Worm (Caenorhabditis elegans): ENCODE results near the gene C01G5.25.
A peak's percentile ranks its signal among the peaks of the same experiment; 100 is the strongest.

Gene C01G5.25

DNA sequence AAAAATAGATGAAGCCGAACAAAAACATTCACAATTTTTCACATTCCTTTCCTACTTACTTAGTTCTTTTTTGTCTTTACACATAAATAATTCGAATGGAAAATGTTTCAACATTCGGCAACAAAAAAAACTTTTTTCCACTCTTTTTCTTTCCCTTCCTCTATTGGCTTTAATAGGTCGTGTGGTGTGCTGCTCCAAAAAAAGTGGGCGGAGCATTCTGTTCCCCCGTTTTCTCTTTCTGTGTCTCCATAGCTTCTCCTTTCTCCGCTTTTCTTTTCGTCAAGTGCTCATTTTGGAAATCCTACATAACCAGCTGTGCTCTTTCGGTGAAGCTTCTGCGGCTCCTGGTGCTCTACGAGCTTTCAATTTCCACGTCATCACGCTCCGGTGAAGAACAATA is at the start of gene C01G5.25:
Gene C01G5.25, plus strand, starts transcription at position 250 of the 400 bp plus-strand sequence.
- no peak for TF ChIP-seq mml-1 (tag; optimal IDR thresholded peaks at IDR 0.05)
- TF ChIP-seq nhr-43 (tag; optimal IDR thresholded peaks at IDR 0.05; ENCODE audit: poor library complexity, severe bottlenecking): no peak
- TF ChIP-seq ceh-16 (tag; optimal IDR thresholded peaks at IDR 0.05): no peak
- no peak for TF ChIP-seq unc-62 (GFP tag; optimal IDR thresholded peaks at IDR 0.05)
- no peak for TF ChIP-seq nhr-67 (tag; optimal IDR thresholded peaks at IDR 0.05)
- peak; percentile 51 for TF ChIP-seq lin-39 (tag; optimal IDR thresholded peaks at IDR 0.05)
- TF ChIP-seq lsy-12 (tag; optimal IDR thresholded peaks at IDR 0.05): no peak
- no peak for TF ChIP-seq pha-4 (tag; optimal IDR thresholded peaks at IDR 0.05)
- TF ChIP-seq nhr-12 (tag; optimal IDR thresholded peaks at IDR 0.05): no peak

- TF ChIP-seq nhr-25 (tag; optimal IDR thresholded peaks at IDR 0.05) (peak; percentile 33), R02D3.7 (tag; optimal IDR thresholded peaks at IDR 0.05) (no peak), nhr-11 (tag; optimal IDR thresholded peaks at IDR 0.05) (no peak), tbx-2 (tag; optimal IDR thresholded peaks at IDR 0.05) (no peak), mml-1 (tag; optimal IDR thresholded peaks at IDR 0.05) (no peak), ztf-11 (tag; optimal IDR thresholded peaks at IDR 0.05) (no peak), elt-1 (tag; optimal IDR thresholded peaks at IDR 0.05) (peak; percentile 74)
These were observed 49.6 kb upstream of the C01G5.25 start for ce11 chrIV:6491915-6492314.

- TF ChIP-seq zag-1 (tag; optimal IDR thresholded peaks at IDR 0.05): no peak
- no peak for TF ChIP-seq elt-1 (tag; optimal IDR thresholded peaks at IDR 0.05)
- TF ChIP-seq ZK546.5 (tag; optimal IDR thresholded peaks at IDR 0.05): no peak
- TF ChIP-seq elt-3 (tag; optimal IDR thresholded peaks at IDR 0.05): no peak
- no peak for TF ChIP-seq R02D3.7 (tag; optimal IDR thresholded peaks at IDR 0.05)
- TF ChIP-seq ama-1 (optimal IDR thresholded peaks at IDR 0.05): no peak
- no peak for TF ChIP-seq fkh-2 (tag; optimal IDR thresholded peaks at IDR 0.05)
- TF ChIP-seq nhr-12 (tag; optimal IDR thresholded peaks at IDR 0.05): no peak
- no peak for TF ChIP-seq pqm-1 (tag; optimal IDR thresholded peaks at IDR 0.05)
- no peak for TF ChIP-seq mml-1 (tag; optimal IDR thresholded peaks at IDR 0.05)
- no peak for TF ChIP-seq unc-39 (tag; optimal IDR thresholded peaks at IDR 0.05)
- TF ChIP-seq unc-62 (GFP tag; optimal IDR thresholded peaks at IDR 0.05): no peak
- TF ChIP-seq egl-5 (tag; optimal IDR thresholded peaks at IDR 0.05): no peak
- no peak for TF ChIP-seq hmg-11 (tag; optimal IDR thresholded peaks at IDR 0.05)
- TF ChIP-seq lsy-12 (tag; optimal IDR thresholded peaks at IDR 0.05): no peak
- no peak for TF ChIP-seq nhr-77 (tag; optimal IDR thresholded peaks at IDR 0.05)
- TF ChIP-seq fos-1 (tag; optimal IDR thresholded peaks at IDR 0.05): no peak
These were observed 48.2 kb upstream of the C01G5.25 start, which contains the start of gene Y73B6BL.44 for ce11 chrIV:6493299-6493698. TSS of gene Y73B6BL.44 (plus strand) at chrIV:6493599.

DNA sequence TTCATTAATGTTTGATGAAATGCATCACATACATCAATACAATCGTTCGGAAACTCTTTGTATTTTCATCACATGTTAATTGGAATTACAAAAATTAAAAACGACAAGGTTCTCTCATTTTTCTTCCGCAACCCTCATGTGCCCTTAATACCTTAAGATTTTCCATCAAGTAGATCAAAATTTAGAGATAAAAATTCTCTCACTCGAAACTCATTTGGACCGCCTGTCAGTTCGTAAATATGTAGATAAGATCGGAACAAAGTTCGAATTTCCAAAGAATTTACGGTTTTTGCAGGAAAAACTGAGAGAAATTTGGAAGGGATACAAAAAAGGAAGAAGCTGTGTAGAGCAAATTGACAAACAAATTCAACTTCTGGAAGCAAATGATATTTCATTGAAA is 45.4 kb upstream of the C01G5.25 start:
- TF ChIP-seq nhr-11 (tag; optimal IDR thresholded peaks at IDR 0.05): no peak
- peak; percentile 65 for TF ChIP-seq elt-1 (tag; optimal IDR thresholded peaks at IDR 0.05)
- TF ChIP-seq nhr-25 (tag; optimal IDR thresholded peaks at IDR 0.05): peak; percentile 21

DNA sequence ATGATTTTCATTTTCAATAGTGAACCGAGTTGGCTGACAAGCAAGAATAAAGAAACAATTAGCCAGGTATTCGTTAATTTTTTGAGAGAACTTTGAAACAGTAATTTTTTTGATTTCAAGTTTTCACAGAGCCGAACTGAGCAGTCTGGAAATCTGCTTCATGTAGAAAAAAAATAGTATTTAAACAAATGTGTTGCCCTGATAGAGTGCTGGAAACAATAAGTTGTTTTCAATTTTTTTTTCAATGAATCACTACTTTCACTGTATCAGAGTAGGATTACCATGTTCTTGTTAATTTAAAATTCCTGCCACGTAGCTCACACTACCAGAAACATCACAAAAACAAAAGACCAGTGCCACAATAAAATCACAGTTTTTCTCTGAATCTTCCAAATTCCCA is 41.1 kb upstream of the C01G5.25 start:
- no peak for TF ChIP-seq pha-4 (tag; optimal IDR thresholded peaks at IDR 0.05)
- TF ChIP-seq mml-1 (tag; optimal IDR thresholded peaks at IDR 0.05): no peak
- TF ChIP-seq unc-39 (tag; optimal IDR thresholded peaks at IDR 0.05): no peak
- TF ChIP-seq R02D3.7 (tag; optimal IDR thresholded peaks at IDR 0.05): no peak
- no peak for TF ChIP-seq ceh-82 (tag; optimal IDR thresholded peaks at IDR 0.05)
- TF ChIP-seq egl-27 (tag; optimal IDR thresholded peaks at IDR 0.05): no peak
- TF ChIP-seq elt-2 (tag; optimal IDR thresholded peaks at IDR 0.05): no peak
- no peak for TF ChIP-seq nhr-76 (tag; optimal IDR thresholded peaks at IDR 0.05)
- no peak for TF ChIP-seq ZK546.5 (tag; optimal IDR thresholded peaks at IDR 0.05)
- no peak for TF ChIP-seq nhr-12 (tag; optimal IDR thresholded peaks at IDR 0.05)
- TF ChIP-seq nhr-43 (tag; optimal IDR thresholded peaks at IDR 0.05; ENCODE audit: poor library complexity, severe bottlenecking): no peak
- TF ChIP-seq ceh-9 (tag; optimal IDR thresholded peaks at IDR 0.05): no peak
- TF ChIP-seq fos-1 (tag; optimal IDR thresholded peaks at IDR 0.05): no peak
- no peak for TF ChIP-seq lin-15B (tag; optimal IDR thresholded peaks at IDR 0.05)
- no peak for TF ChIP-seq skn-1 (tag; optimal IDR thresholded peaks at IDR 0.05)
- TF ChIP-seq nhr-237 (tag; optimal IDR thresholded peaks at IDR 0.05): no peak
- no peak for TF ChIP-seq fkh-10 (GFP tag; optimal IDR thresholded peaks at IDR 0.05)
- no peak for TF ChIP-seq mdl-1 (tag; optimal IDR thresholded peaks at IDR 0.05)
